Worm (Caenorhabditis elegans) whole organism, L4 larva: ENCODE results near the gene mrps-35.

Source experiments
- F10B5.3 ChIP-seq: sonication (generic microtip); optimal IDR thresholded peaks from 2 replicates; lab custom pipeline; 2016; ENCODE audit warnings: mild to moderate bottlenecking, missing genetic modification characterization, missing compliant biosample characterization
- F26F4.8 ChIP-seq: fragments of 200-800 bp; sonication (Bioruptor generic); conservative IDR thresholded peaks from 2 replicates; pipeline ENCODE4 v1.3.6; 2022; ENCODE audit warnings: missing genetic modification characterization, missing compliant biosample characterization
- F49E8.2 ChIP-seq: sonication (generic microtip); optimal IDR thresholded peaks from 2 replicates; lab custom pipeline; 2016; ENCODE audit warnings: missing compliant biosample characterization, mild to moderate bottlenecking, missing genetic modification characterization, borderline replicate concordance
- R02D3.7 ChIP-seq: fragments of 150-350 bp; sonication (generic microtip); optimal IDR thresholded peaks from 3 replicates; lab custom pipeline; 2014; ENCODE audit warnings: missing biosample characterization, missing genetic modification characterization
- T20F7.1 ChIP-seq: fragments of 200-800 bp; sonication (Bioruptor generic); optimal IDR thresholded peaks from 2 replicates; lab custom pipeline; 2018; ENCODE audit warnings: mild to moderate bottlenecking, missing genetic modification characterization, missing compliant biosample characterization
- Y105C5A.15 ChIP-seq: fragments of 200-800 bp; sonication (Bioruptor generic); IDR thresholded peaks from 2 replicates; pipeline ENCODE4 v1.3.6; 2022; ENCODE audit warnings: missing genetic modification characterization, missing compliant biosample characterization
- aha-1 ChIP-seq: fragments of 150-350 bp; peaks from one replicate; lab custom pipeline; 2014; ENCODE audit warnings: missing biosample characterization, missing genetic modification characterization
- ceh-44 ChIP-seq: fragments of 200-800 bp; sonication (Bioruptor generic); IDR thresholded peaks from 2 replicates; pipeline ENCODE4 v1.3.6; 2022; ENCODE audit warnings: missing genetic modification reagents, missing genetic modification characterization, missing compliant biosample characterization
- cey-2 ChIP-seq: sonication (generic microtip); optimal IDR thresholded peaks from 3 replicates; lab custom pipeline; 2017; ENCODE audit warnings: missing genetic modification characterization, mild to moderate bottlenecking, missing compliant biosample characterization, antibody characterized with exemption, borderline replicate concordance; ENCODE audit not compliant: insufficient read depth
- daf-16 ChIP-seq, 3 experiments: sonication (generic microtip); optimal IDR thresholded peaks; 2 replicates each; lab custom pipeline; 2016 to 2017; ENCODE audit warnings: missing genetic modification characterization in 3 of 3, missing genetic modification reagents in 3 of 3, mild to moderate bottlenecking in 2 of 3, missing compliant biosample characterization in 2 of 3, missing biosample characterization in 1 of 3, moderate library complexity in 1 of 3
- daf-19 ChIP-seq: fragments of 200-800 bp; sonication (Bioruptor generic); conservative IDR thresholded peaks from 2 replicates; pipeline ENCODE4 v1.3.6; 2022; ENCODE audit warnings: missing genetic modification characterization, missing compliant biosample characterization
- dmd-6 ChIP-seq: fragments of 200-800 bp; sonication (Bioruptor generic); IDR thresholded peaks from 2 replicates; pipeline ENCODE4 v1.3.6; 2022; ENCODE audit warnings: missing genetic modification reagents, missing genetic modification characterization, missing compliant biosample characterization
- dpl-1 ChIP-seq: fragments of 150-350 bp; optimal IDR thresholded peaks from 2 replicates; lab custom pipeline; 2014; ENCODE audit warnings: missing biosample characterization, missing genetic modification reagents, missing genetic modification characterization
- dve-1 ChIP-seq: sonication (generic microtip); optimal IDR thresholded peaks from 2 replicates; lab custom pipeline; 2017; ENCODE audit warnings: antibody characterized with exemption, mild to moderate bottlenecking, missing genetic modification characterization, missing compliant biosample characterization; ENCODE audit not compliant: insufficient read depth
- fkh-10 ChIP-seq: fragments of 150-350 bp; optimal IDR thresholded peaks from 2 replicates; lab custom pipeline; 2014; ENCODE audit warnings: missing biosample characterization, missing genetic modification reagents, missing genetic modification characterization
- fos-1 ChIP-seq: fragments of 150-350 bp; optimal IDR thresholded peaks from 2 replicates; lab custom pipeline; 2014; ENCODE audit warnings: missing biosample characterization, missing genetic modification characterization
- gei-8 ChIP-seq: fragments of 200-800 bp; sonication (Bioruptor generic); optimal IDR thresholded peaks from 2 replicates; lab custom pipeline; 2018; ENCODE audit warnings: mild to moderate bottlenecking, missing genetic modification characterization, missing compliant biosample characterization
- hif-1 ChIP-seq, 2 experiments: sonication (generic microtip); optimal IDR thresholded peaks; 2 replicates each; lab custom pipeline; 2016 to 2017; ENCODE audit warnings: missing compliant biosample characterization in 2 of 2, missing genetic modification characterization in 2 of 2, missing genetic modification reagents in 2 of 2, missing genotype in 2 of 2, mild to moderate bottlenecking in 1 of 2
- hlh-11 ChIP-seq: fragments of 200-800 bp; sonication (Bioruptor generic); optimal IDR thresholded peaks from 2 replicates; lab custom pipeline; 2018; ENCODE audit warnings: mild to moderate bottlenecking, missing genetic modification characterization, missing compliant biosample characterization
- hmg-1.1 ChIP-seq: fragments of 200-800 bp; sonication (Bioruptor generic); IDR thresholded peaks from 2 replicates; pipeline ENCODE4 v1.3.6; 2022; ENCODE audit warnings: missing genetic modification reagents, missing genetic modification characterization, missing compliant biosample characterization
- lin-29 ChIP-seq: fragments of 200-800 bp; sonication (Bioruptor generic); IDR thresholded peaks from 2 replicates; pipeline ENCODE4 v1.3.6; 2022; ENCODE audit warnings: missing genetic modification reagents, missing genetic modification characterization, missing compliant biosample characterization
- lin-38 ChIP-seq: fragments of 200-800 bp; sonication (Bioruptor generic); IDR thresholded peaks from 2 replicates; pipeline ENCODE4 v1.3.6; 2022; ENCODE audit warnings: missing genetic modification reagents, missing genetic modification characterization, missing compliant biosample characterization
- madf-5 ChIP-seq, 2 experiments: fragments of 200-800 bp; sonication (Bioruptor generic); IDR thresholded peaks; 2 replicates each; pipeline ENCODE4 v1.3.6; 2022; ENCODE audit warnings: missing compliant biosample characterization in 2 of 2, missing genetic modification characterization in 2 of 2
- mdl-1 ChIP-seq, 2 experiments: fragments of 150-350 bp in 1 of 2; sonication (generic microtip) in 1 of 2; optimal IDR thresholded peaks; 2 replicates each; lab custom pipeline; 2014 to 2017; ENCODE audit warnings: missing biosample characterization in 2 of 2, missing genetic modification characterization in 2 of 2
- mdt-29 ChIP-seq: fragments of 200-800 bp; sonication (Bioruptor generic); IDR thresholded peaks from 2 replicates; pipeline ENCODE4 v1.3.6; 2022; ENCODE audit warnings: missing genetic modification reagents, missing genetic modification characterization, missing compliant biosample characterization
- nhr-11 ChIP-seq: fragments of 150-350 bp; optimal IDR thresholded peaks from 2 replicates; lab custom pipeline; 2014; ENCODE audit warnings: missing biosample characterization, missing genetic modification characterization
- nhr-28 ChIP-seq: fragments of 150-350 bp; optimal IDR thresholded peaks from 2 replicates; lab custom pipeline; 2014; ENCODE audit warnings: missing biosample characterization, missing genetic modification characterization
- nhr-48 ChIP-seq: sonication (generic microtip); optimal IDR thresholded peaks from 2 replicates; lab custom pipeline; 2016; ENCODE audit warnings: mild to moderate bottlenecking, missing genetic modification characterization, missing compliant biosample characterization
- pha-4 ChIP-seq, 2 experiments: fragments of 150-350 bp in 1 of 2; fragments of 200-800 bp in 1 of 2; sonication (Bioruptor generic) in 1 of 2; IDR thresholded peaks in 1 of 2; optimal IDR thresholded peaks in 1 of 2; 2 replicates each; pipeline versions ENCODE4 v1.3.6 to Lab custom; 2014 to 2022; ENCODE audit warnings: missing genetic modification characterization in 2 of 2, missing genetic modification reagents in 2 of 2, missing biosample characterization in 1 of 2, missing compliant biosample characterization in 1 of 2
- pqm-1 ChIP-seq: sonication (generic microtip); optimal IDR thresholded peaks from 2 replicates; lab custom pipeline; 2017; ENCODE audit warnings: missing biosample characterization, missing genetic modification characterization
- snpc-4 ChIP-seq: fragments of 150-350 bp; optimal IDR thresholded peaks from 2 replicates; lab custom pipeline; 2014; ENCODE audit warnings: missing biosample characterization, missing genetic modification characterization
- spr-1 ChIP-seq: sonication (generic microtip); optimal IDR thresholded peaks from 2 replicates; lab custom pipeline; 2016; ENCODE audit warnings: mild to moderate bottlenecking, missing genetic modification characterization, missing compliant biosample characterization
- tag-97 ChIP-seq: fragments of 200-800 bp; sonication (Bioruptor generic); IDR thresholded peaks from 2 replicates; pipeline ENCODE4 v1.3.6; 2022; ENCODE audit warnings: missing genetic modification characterization, missing compliant biosample characterization

Gene mrps-35

ce11 chrV:18967479-18968056, 13.5 kb upstream of the mrps-35 start, which contains the start of gene Y39B6A.43 (continued):
- peak; percentile 78 for TF ChIP-seq fkh-10 (GFP tag; lab: Kevin White, UChicago)
- TF ChIP-seq spr-1 (tag; lab: Kevin White, UChicago), result peak; percentile 86
- no peak for TF ChIP-seq cey-2 (tag; lab: Kevin White, UChicago)
- 0 out of 2 replicates have a peak, but pooled peaks have one; percentile 28 for TF ChIP-seq tag-97 (GFP tag; lab: Robert Waterston, UW)
- TF ChIP-seq Y105C5A.15 (GFP tag; lab: Robert Waterston, UW), result peak; percentile 69; the same call in 1 of the 2 replicates
- peak; percentile 97 for TF ChIP-seq hmg-1.1 (GFP tag; lab: Robert Waterston, UW)
- TF ChIP-seq mdl-1 (tag; optimal IDR thresholded peaks at IDR 0.05; lab: Kevin White, UChicago), result peak in 1 of 2 experiments; percentile 58
- TF ChIP-seq gei-8 (GFP tag; lab: Kevin White, UChicago), result peak; percentile 24

ce11 chrV:18969590-18970105, 11.5 kb upstream of the mrps-35 start, which contains the start of gene Y39B6A.42:
Y39B6A.42 (minus strand) TSS chrV:18969640.
- TF ChIP-seq hif-1 (tag; optimal IDR thresholded peaks at IDR 0.05; lab: Kevin White, UChicago), result no peak
- no peak for TF ChIP-seq mdt-29
- TF ChIP-seq F49E8.2 (tag; lab: Kevin White, UChicago), result peak; percentile 13
- no peak for TF ChIP-seq fos-1 (tag; lab: Kevin White, UChicago)
- no peak for TF ChIP-seq aha-1 (tag; lab: Kevin White, UChicago)
- no peak for TF ChIP-seq T20F7.1 (GFP tag; lab: Kevin White, UChicago)
- TF ChIP-seq R02D3.7, result no peak
- peak; percentile 37; the same call in 1 of the 2 replicates for TF ChIP-seq lin-38 (GFP tag; lab: Robert Waterston, UW)
- TF ChIP-seq dmd-6 (GFP tag; lab: Robert Waterston, UW), result no peak
- TF ChIP-seq F10B5.3 (tag; lab: Kevin White, UChicago), result no peak
- no peak for TF ChIP-seq dpl-1 (GFP tag; lab: Kevin White, UChicago)
- TF ChIP-seq lin-29 (GFP tag; lab: Robert Waterston, UW), result no peak

DNA sequence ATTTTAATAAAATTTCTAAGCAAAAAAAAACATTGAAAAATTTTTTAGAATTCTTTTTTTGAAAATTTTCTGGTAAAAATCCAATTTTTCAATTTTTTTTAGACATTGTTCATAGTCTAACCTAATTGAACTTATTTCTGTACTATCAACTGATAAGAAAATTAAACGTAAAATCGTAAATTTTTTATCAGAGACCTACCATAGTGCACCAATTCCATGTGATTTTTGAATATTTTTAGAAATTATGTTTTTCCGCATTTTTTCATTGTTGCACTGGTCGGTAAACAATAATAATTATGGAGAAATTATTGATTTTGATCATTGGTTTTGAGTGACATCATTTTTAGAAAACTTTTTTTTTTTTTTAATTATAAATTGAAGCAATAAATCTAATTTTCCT, 4.6 kb upstream of the mrps-35 start:
- TF ChIP-seq snpc-4 (tag; lab: Kevin White, UChicago), result no peak
- TF ChIP-seq daf-16 (GFP tag; optimal IDR thresholded peaks at IDR 0.05; lab: Kevin White, UChicago), result no peak
- TF ChIP-seq daf-16 (tag; optimal IDR thresholded peaks at IDR 0.05; lab: Kevin White, UChicago), result peak; percentile 61
- no peak for TF ChIP-seq nhr-11 (tag; lab: Kevin White, UChicago)

DNA sequence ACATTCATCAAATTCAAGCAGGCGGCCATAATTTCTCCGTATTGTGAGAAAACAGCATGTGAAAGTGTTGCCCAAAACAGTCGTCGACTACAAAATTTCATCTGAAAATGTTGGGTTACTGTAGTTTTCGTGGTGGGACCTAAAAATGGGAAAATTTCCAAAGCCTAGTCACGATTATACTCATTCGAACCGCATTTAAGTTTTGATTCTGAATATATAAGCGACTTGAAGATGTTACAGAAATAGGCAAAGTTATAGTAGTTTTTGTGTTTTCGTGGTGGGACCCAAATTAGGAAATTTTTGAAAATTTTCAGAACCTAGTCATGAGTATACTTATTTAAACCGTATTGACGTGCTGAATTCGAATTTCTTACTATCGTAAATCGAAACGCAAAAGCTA, 3.2 kb upstream of the mrps-35 start, which contains the start of gene Y39B6A.41:
Y39B6A.41 (minus strand) TSS at position 101 of the 400 bp plus-strand sequence.
- TF ChIP-seq daf-19 (GFP tag; lab: Robert Waterston, UW), result no peak
- TF ChIP-seq dpl-1 (GFP tag; lab: Kevin White, UChicago), result no peak
- no peak for TF ChIP-seq madf-5 (GFP tag; IDR thresholded peaks at IDR 0.05; lab: Robert Waterston, UW)
- no peak for TF ChIP-seq F26F4.8 (GFP tag; lab: Robert Waterston, UW)
- no peak for TF ChIP-seq nhr-48 (tag; lab: Kevin White, UChicago)
- TF ChIP-seq, all 104 proteins: peak for 0

DNA sequence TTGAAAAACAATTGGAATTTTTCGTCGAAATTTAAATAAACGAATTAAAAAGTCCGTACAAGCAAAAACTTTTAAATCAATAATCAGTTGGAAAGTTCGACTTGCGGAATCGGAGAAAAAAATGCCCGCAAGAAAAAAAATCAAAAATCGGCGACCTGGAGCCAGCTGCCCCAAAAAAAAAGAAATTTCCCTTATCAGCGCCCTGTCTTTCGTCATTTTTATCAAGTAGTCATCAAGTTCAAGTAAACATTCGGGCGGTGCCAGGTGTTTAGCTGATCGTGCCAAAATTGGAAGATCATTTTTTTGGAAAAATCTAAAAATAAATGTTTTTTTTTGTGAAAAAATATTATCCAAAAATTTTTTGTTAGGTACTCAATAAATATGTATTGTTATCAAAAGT, 2.8 kb upstream of the mrps-35 start:
- TF ChIP-seq hlh-11 (tag; lab: Kevin White, UChicago), result peak; percentile 28
- no peak for TF ChIP-seq daf-16 (GFP tag; optimal IDR thresholded peaks at IDR 0.05; lab: Kevin White, UChicago)
- peak; percentile 65 for TF ChIP-seq daf-16 (tag; optimal IDR thresholded peaks at IDR 0.05; lab: Kevin White, UChicago)
- TF ChIP-seq snpc-4 (tag; lab: Kevin White, UChicago), result no peak
- TF ChIP-seq cey-2 (tag; lab: Kevin White, UChicago), result no peak
- TF ChIP-seq ceh-44 (GFP tag; lab: Robert Waterston, UW), result no peak
- TF ChIP-seq dve-1 (tag; lab: Kevin White, UChicago), result peak; percentile 25
- peak; percentile 45 for TF ChIP-seq pqm-1
- no peak for TF ChIP-seq aha-1 (tag; lab: Kevin White, UChicago)
- TF ChIP-seq lin-29 (GFP tag; lab: Robert Waterston, UW), result no peak
- no peak for TF ChIP-seq pha-4 (GFP tag; IDR thresholded peaks at IDR 0.05; lab: Robert Waterston, UW)
- TF ChIP-seq pha-4 (tag; optimal IDR thresholded peaks at IDR 0.05; lab: Kevin White, UChicago), result no peak
- peak; percentile 0 for TF ChIP-seq nhr-28 (tag; lab: Kevin White, UChicago)
- peak; percentile 45; the same call in 1 of the 2 replicates for TF ChIP-seq dmd-6 (GFP tag; lab: Robert Waterston, UW)
